Worm (Caenorhabditis elegans): ENCODE results near the gene cdc-25.3.

Gene cdc-25.3

DNA sequence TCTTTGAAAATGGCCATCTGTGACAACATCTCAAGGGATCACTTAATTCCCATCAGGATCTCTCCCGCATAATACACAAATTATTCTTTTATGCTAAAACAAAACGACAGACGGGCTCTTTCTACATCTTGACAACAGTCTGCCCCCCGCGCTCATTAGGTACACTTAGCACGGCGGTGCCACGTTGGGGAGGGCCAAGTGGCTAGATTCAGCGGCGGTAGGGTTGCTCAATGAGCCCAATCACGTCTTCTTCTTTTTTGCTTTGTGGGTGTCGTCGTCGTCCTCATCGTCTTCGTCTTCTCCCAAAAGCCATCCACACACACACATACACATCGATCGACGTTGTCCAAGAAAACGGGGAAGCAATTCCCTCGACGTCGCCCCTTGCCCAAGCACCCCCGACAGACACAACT is 44.7 kb downstream of the cdc-25.3 start:
- TF ChIP-seq ceh-28 (tag; optimal IDR thresholded peaks at IDR 0.05) (no peak), aly-2 (tag; optimal IDR thresholded peaks at IDR 0.05) (no peak), hmg-11 (tag; optimal IDR thresholded peaks at IDR 0.05) (peak; percentile 9), egl-5 (tag; optimal IDR thresholded peaks at IDR 0.05) (peak; percentile 11), lin-39 (tag; optimal IDR thresholded peaks at IDR 0.05) (peak; percentile 56), ztf-4 (tag; optimal IDR thresholded peaks at IDR 0.05) (no peak), nfya-1 (tag; optimal IDR thresholded peaks at IDR 0.05; ENCODE audit: insufficient read depth) (peak; percentile 52)

DNA sequence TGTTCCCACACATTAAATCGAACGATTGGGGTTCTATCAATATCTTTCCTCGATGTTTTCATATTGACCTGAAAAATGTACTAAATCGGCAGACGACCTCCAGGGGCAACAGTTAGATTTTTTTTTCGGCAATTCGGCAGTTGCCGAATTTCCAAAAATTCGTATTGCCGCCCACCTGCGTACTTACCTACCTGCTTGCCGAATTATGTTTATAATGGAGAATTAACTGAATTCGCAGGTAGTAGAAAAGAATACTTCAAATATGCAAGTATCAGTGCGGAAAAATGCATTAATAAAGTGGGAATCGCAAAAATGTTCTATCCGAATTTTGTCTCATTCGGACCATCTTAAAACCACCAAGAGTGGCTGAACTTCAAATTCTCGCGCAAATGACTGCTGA is 48.1 kb downstream of the cdc-25.3 start:
- no peak for TF ChIP-seq ztf-4 (tag; optimal IDR thresholded peaks at IDR 0.05)
- no peak for TF ChIP-seq nhr-11 (tag; optimal IDR thresholded peaks at IDR 0.05)
- no peak for TF ChIP-seq tbx-2 (tag; optimal IDR thresholded peaks at IDR 0.05)
- no peak for TF ChIP-seq nhr-23 (tag; optimal IDR thresholded peaks at IDR 0.05)
- no peak for TF ChIP-seq lin-15B (tag; optimal IDR thresholded peaks at IDR 0.05)
- no peak for TF ChIP-seq skn-1 (tag; optimal IDR thresholded peaks at IDR 0.05)

DNA sequence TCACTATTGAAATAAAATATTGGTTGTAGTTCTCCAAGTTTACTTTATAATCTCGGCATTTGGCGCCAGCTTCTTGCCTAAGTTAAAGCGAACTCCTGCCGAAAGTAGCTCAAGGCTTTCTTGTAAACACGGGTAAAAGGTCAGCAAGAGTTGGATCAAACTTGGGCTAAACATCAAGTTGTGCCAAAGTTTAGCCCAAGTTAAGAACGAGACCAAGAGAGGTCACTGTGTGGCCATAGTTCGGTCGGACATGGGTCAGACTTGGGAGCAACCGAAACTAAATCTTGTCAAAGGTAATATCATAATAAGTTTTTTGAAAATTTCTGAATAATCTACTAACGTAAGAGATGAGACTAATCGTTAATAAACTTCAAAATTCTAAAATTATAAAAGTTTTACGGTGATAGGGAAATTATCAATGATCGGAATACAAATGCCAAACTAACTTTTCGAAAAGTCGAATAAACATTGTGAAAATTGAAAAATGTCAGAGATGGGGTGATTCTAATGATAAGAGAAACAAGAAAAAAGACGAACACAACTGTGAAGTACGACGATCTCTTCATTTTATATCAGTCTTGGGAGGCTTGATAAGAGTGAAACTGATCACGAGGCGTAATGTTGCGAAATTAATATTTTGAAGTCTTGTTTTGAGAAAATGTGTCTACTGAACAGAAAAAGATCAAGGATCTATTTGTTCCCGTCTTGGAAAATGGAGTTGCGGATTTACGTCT is 49.6 kb downstream of the cdc-25.3 start:
- no peak for TF ChIP-seq nhr-12 (tag; optimal IDR thresholded peaks at IDR 0.05)
- no peak for TF ChIP-seq egl-27 (tag; optimal IDR thresholded peaks at IDR 0.05)
- no peak for TF ChIP-seq ztf-11 (tag; optimal IDR thresholded peaks at IDR 0.05)
- no peak for TF ChIP-seq ztf-4 (tag; optimal IDR thresholded peaks at IDR 0.05)
- TF ChIP-seq eor-1 (tag; optimal IDR thresholded peaks at IDR 0.05): no peak
- TF ChIP-seq egl-5 (tag; optimal IDR thresholded peaks at IDR 0.05): no peak
- TF ChIP-seq ceh-82 (tag; optimal IDR thresholded peaks at IDR 0.05): no peak
- TF ChIP-seq tbx-2 (tag; optimal IDR thresholded peaks at IDR 0.05): no peak
- no peak for TF ChIP-seq unc-62 (GFP tag; optimal IDR thresholded peaks at IDR 0.05)
- peak in 1 of 3 experiments; percentile 73 for TF ChIP-seq elt-3 (tag; optimal IDR thresholded peaks at IDR 0.05)
- no peak for TF ChIP-seq aly-2 (tag; optimal IDR thresholded peaks at IDR 0.05)
- TF ChIP-seq ceh-28 (tag; optimal IDR thresholded peaks at IDR 0.05): peak; percentile 51
- peak; percentile 45 for TF ChIP-seq nhr-25 (tag; optimal IDR thresholded peaks at IDR 0.05)
- peak; percentile 14 for TF ChIP-seq ama-1 (optimal IDR thresholded peaks at IDR 0.05)
- TF ChIP-seq nfya-1 (tag; optimal IDR thresholded peaks at IDR 0.05; ENCODE audit: insufficient read depth): peak; percentile 27
- no peak for TF ChIP-seq nhr-11 (tag; optimal IDR thresholded peaks at IDR 0.05)
- TF ChIP-seq unc-39 (tag; optimal IDR thresholded peaks at IDR 0.05): no peak
- TF ChIP-seq snpc-4 (tag; optimal IDR thresholded peaks at IDR 0.05): no peak
- no peak for TF ChIP-seq ZK546.5 (tag; optimal IDR thresholded peaks at IDR 0.05)
- no peak for TF ChIP-seq nhr-76 (tag; optimal IDR thresholded peaks at IDR 0.05)
- TF ChIP-seq nhr-28 (tag; optimal IDR thresholded peaks at IDR 0.05): no peak
- peak; percentile 88 for TF ChIP-seq elt-2 (tag; optimal IDR thresholded peaks at IDR 0.05)
- no peak for TF ChIP-seq daf-12 (tag; optimal IDR thresholded peaks at IDR 0.05)
- no peak for TF ChIP-seq lin-39 (tag; optimal IDR thresholded peaks at IDR 0.05)
- TF ChIP-seq nhr-67 (tag; optimal IDR thresholded peaks at IDR 0.05): no peak
- no peak for TF ChIP-seq nhr-77 (tag; optimal IDR thresholded peaks at IDR 0.05)
- TF ChIP-seq fkh-2 (tag; optimal IDR thresholded peaks at IDR 0.05): no peak
- no peak for TF ChIP-seq ceh-9 (tag; optimal IDR thresholded peaks at IDR 0.05)
- no peak for TF ChIP-seq R02D3.7 (tag; optimal IDR thresholded peaks at IDR 0.05)
- no peak for TF ChIP-seq elt-1 (tag; optimal IDR thresholded peaks at IDR 0.05)
- TF ChIP-seq nhr-23 (tag; optimal IDR thresholded peaks at IDR 0.05): peak; percentile 67
- TF ChIP-seq lsy-12 (tag; optimal IDR thresholded peaks at IDR 0.05): no peak
- TF ChIP-seq lin-15B (tag; optimal IDR thresholded peaks at IDR 0.05): no peak
- TF ChIP-seq pqm-1 (tag; optimal IDR thresholded peaks at IDR 0.05): peak; percentile 94
- peak; percentile 63 for TF ChIP-seq pha-4 (tag; optimal IDR thresholded peaks at IDR 0.05)
- peak; percentile 65 for TF ChIP-seq jun-1 (tag; optimal IDR thresholded peaks at IDR 0.05)
- TF ChIP-seq ceh-16 (tag; optimal IDR thresholded peaks at IDR 0.05): no peak
- peak; percentile 22 for TF ChIP-seq nhr-43 (tag; optimal IDR thresholded peaks at IDR 0.05; ENCODE audit: poor library complexity, severe bottlenecking)

Measured in whole organism, L3 larva.